Worm (Caenorhabditis elegans): ENCODE measurements around the gene trx-5.

- no peak for TF ChIP-seq unc-62 (GFP tag; optimal IDR thresholded peaks at IDR 0.05)
- TF ChIP-seq nhr-76 (tag; optimal IDR thresholded peaks at IDR 0.05), result no peak
- TF ChIP-seq lsy-2 (tag; optimal IDR thresholded peaks at IDR 0.05), result no peak
- peak; percentile 87 for TF ChIP-seq zip-8 (tag; optimal IDR thresholded peaks at IDR 0.05)
- peak; percentile 65 for TF ChIP-seq ham-2 (GFP tag; optimal IDR thresholded peaks at IDR 0.05)
- TF ChIP-seq nhr-237 (tag; optimal IDR thresholded peaks at IDR 0.05), result no peak
- TF ChIP-seq snpc-4 (tag; optimal IDR thresholded peaks at IDR 0.05), result no peak
- peak; percentile 34 for TF ChIP-seq ztf-11 (tag; optimal IDR thresholded peaks at IDR 0.05)
- no peak for TF ChIP-seq ceh-83 (GFP tag; optimal IDR thresholded peaks at IDR 0.05)
Observed at ce11 chrV:1578572-1579230, 44.5 kb upstream of the trx-5 start.

All from whole organism, mixed stage, embryonic.